Fruit fly (Drosophila melanogaster): ENCODE data around the gene CG13614.

Gene CG13614

DNA sequence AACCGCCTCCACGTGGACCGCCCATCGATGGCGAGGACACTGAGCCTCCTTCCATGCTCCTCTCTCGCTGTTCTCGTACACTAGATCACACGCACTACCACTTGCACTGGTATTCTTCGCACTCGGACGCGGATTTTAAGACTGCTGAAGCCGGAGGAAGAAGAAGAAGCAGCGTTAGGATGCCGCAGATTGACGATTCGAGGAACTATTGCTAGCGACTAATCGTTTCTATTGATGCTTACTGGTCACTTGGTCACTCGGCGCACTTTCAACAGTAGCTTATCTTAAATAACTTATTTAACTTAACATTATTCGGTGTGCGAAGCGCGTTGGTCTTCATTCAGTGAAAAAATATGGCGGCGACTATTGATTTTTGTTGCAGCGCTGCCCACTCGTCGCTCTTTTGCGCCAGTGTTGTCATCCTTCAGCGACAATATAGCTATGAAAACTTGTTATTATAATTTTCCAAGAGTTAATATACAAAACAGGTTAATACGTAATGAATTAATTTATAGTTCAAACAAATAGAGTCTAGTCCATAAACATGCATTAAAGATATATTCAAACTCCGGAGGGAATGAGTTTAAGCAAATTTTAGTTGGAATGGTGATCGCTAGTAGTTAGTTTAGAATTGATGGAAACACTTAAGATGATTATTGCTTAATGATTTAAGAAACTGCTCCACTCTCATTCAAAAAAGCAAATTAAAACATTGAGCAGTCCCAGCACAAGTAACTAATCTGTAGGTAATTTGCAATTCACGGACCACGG, 20.8 kb upstream of the CG13614 start, which contains the start of the genes CG5746 and CG6454:
Gene CG5746, minus strand, starts transcription at position 372 of the 771 bp plus-strand sequence.
Gene CG6454, plus strand, starts transcription at position 763 of the 771 bp plus-strand sequence.
- TF ChIP-seq Gug (GFP tag; IDR thresholded peaks at IDR 0.05) (0 out of 2 replicates have a peak, but pooled peaks have one; percentile 9), CG11294 (GFP tag; IDR thresholded peaks at IDR 0.05) (peak; percentile 18; the same call in 1 of the 2 replicates), CG31627 (GFP tag; optimal IDR thresholded peaks at IDR 0.05) (peak; percentile 79), cyc (GFP tag; optimal IDR thresholded peaks at IDR 0.05) (peak; percentile 61), lz (GFP tag; optimal IDR thresholded peaks at IDR 0.05) (peak; percentile 75), esn (GFP tag; optimal IDR thresholded peaks at IDR 0.05) (peak; percentile 76), Sox15 (GFP tag; optimal IDR thresholded peaks at IDR 0.05) (peak; percentile 47), fd85E (GFP tag; optimal IDR thresholded peaks at IDR 0.05) (no peak), net (GFP tag; optimal IDR thresholded peaks at IDR 0.05) (no peak), topi (GFP tag; optimal IDR thresholded peaks at IDR 0.05) (no peak), CG11902 (GFP tag; optimal IDR thresholded peaks at IDR 0.05) (peak; percentile 44)

DNA sequence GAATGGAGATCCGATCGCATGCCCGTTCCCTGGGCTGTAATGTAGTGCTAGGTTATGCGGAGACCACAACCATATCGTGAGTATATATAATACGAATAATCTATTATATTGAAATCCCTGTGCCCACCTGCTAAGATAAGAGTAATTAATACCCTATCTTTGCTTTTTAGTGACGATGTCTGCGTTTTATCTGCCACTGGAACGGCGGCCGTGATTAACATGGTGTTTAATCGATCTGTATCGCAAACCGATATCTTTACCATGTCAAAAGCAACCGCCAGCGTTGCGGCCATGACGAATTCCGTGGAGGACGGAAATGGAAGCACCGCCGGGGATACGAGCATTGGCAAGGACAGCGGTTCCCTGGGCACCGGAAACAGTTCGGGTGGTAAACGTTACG, 15.9 kb upstream of the CG13614 start:
- TF ChIP-seq CG34406 (GFP tag; optimal IDR thresholded peaks at IDR 0.05): no peak
- TF ChIP-seq CG6276 (GFP tag; optimal IDR thresholded peaks at IDR 0.05): no peak
- TF ChIP-seq CG6792 (GFP tag; optimal IDR thresholded peaks at IDR 0.05): no peak
- TF ChIP-seq esn (GFP tag; optimal IDR thresholded peaks at IDR 0.05): no peak
- no peak for TF ChIP-seq Ets21C (GFP tag; optimal IDR thresholded peaks at IDR 0.05)
- no peak for TF ChIP-seq CG6808 (GFP tag; optimal IDR thresholded peaks at IDR 0.05)
- TF ChIP-seq Eip78C (GFP tag): no peak
- no peak for TF ChIP-seq CG11762 (GFP tag; optimal IDR thresholded peaks at IDR 0.05; ENCODE audit: insufficient read depth)
- TF ChIP-seq Gug (GFP tag; IDR thresholded peaks at IDR 0.05): no peak

dm6 chr3R:24357698-24358097, 11.7 kb upstream of the CG13614 start, which contains the start of gene Golgin84:
Gene Golgin84, minus strand, starts transcription at chr3R:24357938.
- no peak for TF ChIP-seq vri (GFP tag; optimal IDR thresholded peaks at IDR 0.05)
- TF ChIP-seq Eip93F (GFP tag; optimal IDR thresholded peaks at IDR 0.05): no peak
- TF ChIP-seq Sox15 (GFP tag; optimal IDR thresholded peaks at IDR 0.05): no peak
- no peak for TF ChIP-seq Met (GFP tag; optimal IDR thresholded peaks at IDR 0.05)
- no peak for TF ChIP-seq CG6163 (GFP tag; IDR thresholded peaks at IDR 0.05)
- TF ChIP-seq Lpt (GFP tag; optimal IDR thresholded peaks at IDR 0.05): no peak
- TF ChIP-seq salr (GFP tag; optimal IDR thresholded peaks at IDR 0.05): no peak
- no peak for TF ChIP-seq Blimp-1 (GFP tag; optimal IDR thresholded peaks at IDR 0.05)
- no peak for TF ChIP-seq Eip75B (GFP tag; optimal IDR thresholded peaks at IDR 0.05)
- TF ChIP-seq Hr39 (GFP tag; optimal IDR thresholded peaks at IDR 0.05): no peak
- no peak for TF ChIP-seq achi (GFP tag; optimal IDR thresholded peaks at IDR 0.05)

DNA sequence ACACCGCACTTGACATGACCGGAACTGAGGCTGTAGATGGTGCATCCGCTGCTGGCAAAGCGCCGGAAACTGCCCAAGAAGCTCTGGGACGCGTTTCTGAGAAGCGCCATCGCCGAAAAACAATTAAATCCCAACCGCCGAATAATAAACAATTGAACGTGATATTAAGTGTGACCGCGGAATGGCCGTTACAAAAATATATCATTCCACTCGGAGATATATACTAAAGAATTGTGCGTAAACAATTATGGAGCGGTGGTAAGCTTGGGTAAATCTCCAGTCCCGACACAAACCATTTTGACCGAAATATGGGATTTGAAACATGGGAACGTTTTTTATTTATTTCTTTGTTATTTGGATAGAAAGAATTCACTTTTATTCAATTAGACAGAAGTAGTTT, 9.4 kb upstream of the CG13614 start, which contains the start of gene CG18528:
Gene CG18528, minus strand, starts transcription at position 188 of the 400 bp plus-strand sequence.
- TF ChIP-seq Sox14 (GFP tag; optimal IDR thresholded peaks at IDR 0.05) (peak; percentile 97), CG6163 (GFP tag; IDR thresholded peaks at IDR 0.05) (no peak)

DNA sequence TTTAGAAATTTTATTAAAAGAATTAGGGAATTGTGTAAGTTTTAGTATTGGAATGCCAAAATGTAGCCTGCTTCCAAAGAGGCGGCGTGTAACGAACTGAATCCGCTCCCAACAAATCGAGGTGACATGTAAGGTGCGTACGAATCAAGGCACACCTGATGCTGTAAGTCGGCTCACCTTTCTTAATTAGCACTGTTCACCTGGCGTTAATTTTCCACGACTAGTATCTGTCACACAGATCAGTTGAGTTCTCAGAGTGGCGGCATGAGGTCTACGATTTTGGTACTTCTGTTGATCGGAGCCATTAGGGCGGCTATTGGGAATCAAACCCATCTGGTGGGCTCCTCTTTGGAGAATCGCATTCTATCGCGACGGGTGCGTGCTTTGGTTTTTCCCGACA, 7.8 kb upstream of the CG13614 start, which contains the start of the genes CG5762 and CG33339:
Gene CG5762, minus strand, starts transcription at position 101 of the 400 bp plus-strand sequence.
Gene CG33339, plus strand, starts transcription at position 265 of the 400 bp plus-strand sequence.
- TF ChIP-seq Ets96B (tag; optimal IDR thresholded peaks at IDR 0.05) (no peak), CG10669 (GFP tag; optimal IDR thresholded peaks at IDR 0.05) (no peak), Met (GFP tag; optimal IDR thresholded peaks at IDR 0.05) (no peak), CG8632 (GFP tag; optimal IDR thresholded peaks at IDR 0.05) (no peak), CG3032 (tag; optimal IDR thresholded peaks at IDR 0.05) (no peak), dac (GFP tag; optimal IDR thresholded peaks at IDR 0.05) (no peak), cyc (GFP tag; optimal IDR thresholded peaks at IDR 0.05) (no peak), fd59A (GFP tag; optimal IDR thresholded peaks at IDR 0.05) (no peak), CG8319 (GFP tag; optimal IDR thresholded peaks at IDR 0.05) (no peak), ss (GFP tag; optimal IDR thresholded peaks at IDR 0.05) (no peak), Sox15 (GFP tag; optimal IDR thresholded peaks at IDR 0.05) (no peak), spab (GFP tag; optimal IDR thresholded peaks at IDR 0.05) (no peak), CG4318 (GFP tag; optimal IDR thresholded peaks at IDR 0.05) (no peak), Blimp-1 (GFP tag; optimal IDR thresholded peaks at IDR 0.05) (no peak), Smox (GFP tag; optimal IDR thresholded peaks at IDR 0.05) (no peak), pdm3 (GFP tag; optimal IDR thresholded peaks at IDR 0.05) (no peak)

Measured in whole organism, prepupa.